Worm (Caenorhabditis elegans): ENCODE data around the gene M03E7.2.

- no peak for TF ChIP-seq dve-1 (tag; optimal IDR thresholded peaks at IDR 0.05; ENCODE audit: insufficient read depth)
- no peak for TF ChIP-seq nhr-11 (tag; optimal IDR thresholded peaks at IDR 0.05)
- TF ChIP-seq unc-39 (tag; optimal IDR thresholded peaks at IDR 0.05) = no peak
- TF ChIP-seq nhr-41 (GFP tag; IDR thresholded peaks at IDR 0.05) = no peak
- TF ChIP-seq nhr-6 (tag; optimal IDR thresholded peaks at IDR 0.05) = no peak
- TF ChIP-seq ceh-62 (tag; optimal IDR thresholded peaks at IDR 0.05) = no peak
- no peak for TF ChIP-seq aly-2 (tag; optimal IDR thresholded peaks at IDR 0.05)
Observed at ce11 chrV:5570433-5570832, 47.0 kb upstream of the M03E7.2 start, which contains the start of gene glb-6.

Measured in whole organism, L4 larva.